Worm (Caenorhabditis elegans) whole organism, early embryonic: ENCODE measurements around the gene K08C7.1.
"Not testable (repeated sequence)": the region's sequence is repeated elsewhere in the genome, so short reads cannot be mapped to it uniquely, and the experiment has no call there.

Source experiments
- B0310.2 ChIP-seq: sonication (generic microtip); optimal IDR thresholded peaks from 2 replicates; lab custom pipeline; 2016; ENCODE audit warnings: mild to moderate bottlenecking, missing genetic modification characterization, missing compliant biosample characterization
- F13C5.2 ChIP-seq: sonication (generic microtip); optimal IDR thresholded peaks from 2 replicates; lab custom pipeline; 2017; ENCODE audit warnings: mild to moderate bottlenecking, missing genetic modification characterization, inconsistent platforms, missing compliant biosample characterization
- aly-1 ChIP-seq: sonication (generic microtip); optimal IDR thresholded peaks from 2 replicates; lab custom pipeline; 2016; ENCODE audit warnings: missing genetic modification characterization, missing compliant biosample characterization
- ama-1 ChIP-seq: fragments of 150-350 bp; optimal IDR thresholded peaks from 2 replicates; lab custom pipeline; 2014
- ceh-13 ChIP-seq: fragments of 200-800 bp; sonication (Bioruptor generic); optimal IDR thresholded peaks from 2 replicates; lab custom pipeline; 2018; ENCODE audit warnings: mild to moderate bottlenecking, missing genetic modification characterization, missing compliant biosample characterization
- ceh-36 ChIP-seq: sonication (generic microtip); optimal IDR thresholded peaks from 2 replicates; lab custom pipeline; 2016; ENCODE audit warnings: missing genetic modification characterization, inconsistent platforms, missing compliant biosample characterization
- ets-7 ChIP-seq: sonication (generic microtip); optimal IDR thresholded peaks from 2 replicates; lab custom pipeline; 2016; ENCODE audit warnings: missing genotype, missing genetic modification characterization, missing compliant biosample characterization
- flt-1 ChIP-seq: fragments of 200-800 bp; sonication (Bioruptor generic); IDR thresholded peaks from 2 replicates; pipeline ENCODE4 v1.3.6; 2022; ENCODE audit warnings: missing genetic modification characterization, missing compliant biosample characterization
- hmbx-1 ChIP-seq: sonication (generic microtip); optimal IDR thresholded peaks from 2 replicates; lab custom pipeline; 2016; ENCODE audit warnings: mild to moderate bottlenecking, missing genetic modification characterization, missing compliant biosample characterization
- hmg-4 ChIP-seq: fragments of 200-800 bp; sonication (Bioruptor generic); optimal IDR thresholded peaks from 2 replicates; lab custom pipeline; 2018; ENCODE audit warnings: mild to moderate bottlenecking, missing genetic modification characterization, missing compliant biosample characterization
- hnd-1 ChIP-seq: sonication (generic microtip); optimal IDR thresholded peaks from 2 replicates; lab custom pipeline; 2016; ENCODE audit warnings: missing genetic modification characterization, missing compliant biosample characterization
- pes-1 ChIP-seq: fragments of 200-800 bp; sonication (Bioruptor generic); IDR thresholded peaks from 2 replicates; pipeline ENCODE4 v1.3.6; 2022; ENCODE audit warnings: missing genetic modification reagents, missing genetic modification characterization, missing compliant biosample characterization
- scrt-1 ChIP-seq: fragments of 200-800 bp; sonication (Bioruptor generic); IDR thresholded peaks from 2 replicates; pipeline ENCODE4 v1.3.6; 2022; ENCODE audit warnings: missing genetic modification characterization, missing compliant biosample characterization
- sea-1 ChIP-seq: fragments of 200-800 bp; sonication (Bioruptor generic); conservative IDR thresholded peaks from 2 replicates; pipeline ENCODE4 v1.3.6; 2022; ENCODE audit warnings: missing genetic modification characterization, missing compliant biosample characterization
- tbx-11 ChIP-seq: fragments of 200-800 bp; sonication (Bioruptor generic); IDR thresholded peaks from 2 replicates; pipeline ENCODE4 v1.3.6; 2022; ENCODE audit warnings: missing genetic modification characterization, missing compliant biosample characterization
- tbx-37 ChIP-seq: fragments of 200-800 bp; sonication (Bioruptor generic); conservative IDR thresholded peaks from 2 replicates; pipeline ENCODE4 v1.3.6; 2022; ENCODE audit warnings: missing genetic modification reagents, missing genetic modification characterization, missing compliant biosample characterization
- tra-4 ChIP-seq: sonication (generic microtip); optimal IDR thresholded peaks from 2 replicates; lab custom pipeline; 2017; ENCODE audit warnings: missing genetic modification characterization, missing compliant biosample characterization

The K08C7.1 gene

ce11 chrIV:10682155-10682749 lies 25.6 kb downstream of the K08C7.1 start, which contains the start of gene fmo-2:
fmo-2 (plus strand) TSS chrIV:10682524.
- TF ChIP-seq ceh-36 (tag; lab: Kevin White, UChicago) = no peak
- no peak for TF ChIP-seq hnd-1 (tag; lab: Kevin White, UChicago)
- no peak for TF ChIP-seq sea-1
- TF ChIP-seq ama-1 (lab: Kevin White, UChicago) = no peak
- TF ChIP-seq ets-7 (tag; lab: Kevin White, UChicago) = no peak

- no peak for TF ChIP-seq hmbx-1 (tag; lab: Kevin White, UChicago)
- no peak for TF ChIP-seq aly-1 (tag; lab: Kevin White, UChicago)
- TF ChIP-seq tra-4 (tag; lab: Kevin White, UChicago) = no peak
- TF ChIP-seq ets-7 (tag; lab: Kevin White, UChicago) = no peak
- TF ChIP-seq ceh-36 (tag; lab: Kevin White, UChicago) = no peak
- TF ChIP-seq hnd-1 (tag; lab: Kevin White, UChicago) = no peak
- no peak for TF ChIP-seq scrt-1
- no peak for TF ChIP-seq pes-1 (GFP tag; lab: Robert Waterston, UW)
- no peak for TF ChIP-seq sea-1
- TF ChIP-seq ama-1 (lab: Kevin White, UChicago) = no peak
- TF ChIP-seq ceh-13 (GFP tag; lab: Kevin White, UChicago) = no peak
- no peak for TF ChIP-seq F13C5.2 (tag; lab: Kevin White, UChicago)
- no peak for TF ChIP-seq flt-1
- TF ChIP-seq hmg-4 (GFP tag; lab: Kevin White, UChicago) = no peak
- TF ChIP-seq tbx-11 (GFP tag; lab: Robert Waterston, UW) = no peak
Observed at ce11 chrIV:10685758-10686157, 29.1 kb downstream of the K08C7.1 start, which contains the start of the genes K08C7.6 and R102.1. K08C7.6 (minus strand) TSS chrIV:10685858. R102.1 (plus strand) TSS chrIV:10686048.

ce11 chrIV:10687307-10687706 lies 30.7 kb downstream of the K08C7.1 start, which contains the start of gene R102.2:
R102.2 (plus strand) TSS chrIV:10687607.
- TF ChIP-seq ama-1 (lab: Kevin White, UChicago); flt-1; tra-4 (tag; lab: Kevin White, UChicago): not testable (repeated sequence)

ce11 chrIV:10688972-10689567 lies 32.5 kb downstream of the K08C7.1 start, which contains the start of gene R102.3:
R102.3 (plus strand) TSS chrIV:10689517.
- TF ChIP-seq hmbx-1 (tag; lab: Kevin White, UChicago) = no peak
- TF ChIP-seq flt-1 = no peak
- TF ChIP-seq tra-4 (tag; lab: Kevin White, UChicago) = no peak
- no peak for TF ChIP-seq B0310.2
- TF ChIP-seq sea-1 = no peak
- no peak for TF ChIP-seq tbx-37 (GFP tag; lab: Robert Waterston, UW)
- no peak for TF ChIP-seq tbx-11 (GFP tag; lab: Robert Waterston, UW)
- TF ChIP-seq hmg-4 (GFP tag; lab: Kevin White, UChicago) = no peak
- no peak for TF ChIP-seq ceh-36 (tag; lab: Kevin White, UChicago)
- no peak for TF ChIP-seq pes-1 (GFP tag; lab: Robert Waterston, UW)
- no peak for TF ChIP-seq ets-7 (tag; lab: Kevin White, UChicago)
- TF ChIP-seq ama-1 (lab: Kevin White, UChicago) = no peak
- TF ChIP-seq scrt-1 = no peak
- no peak for TF ChIP-seq hnd-1 (tag; lab: Kevin White, UChicago)

ce11 chrIV:10690139-10690538 lies 33.5 kb downstream of the K08C7.1 start, which contains the start of gene R102.8:
R102.8 (minus strand) TSS chrIV:10690239.
- TF ChIP-seq F13C5.2 (tag; lab: Kevin White, UChicago) = no peak
- no peak for TF ChIP-seq scrt-1
- no peak for TF ChIP-seq hmbx-1 (tag; lab: Kevin White, UChicago)
- TF ChIP-seq sea-1 = no peak
- no peak for TF ChIP-seq hmg-4 (GFP tag; lab: Kevin White, UChicago)
- no peak for TF ChIP-seq flt-1
- no peak for TF ChIP-seq ceh-36 (tag; lab: Kevin White, UChicago)
- no peak for TF ChIP-seq tbx-37 (GFP tag; lab: Robert Waterston, UW)
- no peak for TF ChIP-seq hnd-1 (tag; lab: Kevin White, UChicago)

ce11 chrIV:10695203-10695602 lies 38.6 kb downstream of the K08C7.1 start, which contains the start of gene R102.4:
R102.4 (minus strand) TSS chrIV:10695303.
- TF ChIP-seq ama-1 (lab: Kevin White, UChicago) (no peak), pes-1 (GFP tag; lab: Robert Waterston, UW) (no peak), sea-1 (no peak), ets-7 (tag; lab: Kevin White, UChicago) (no peak), tbx-37 (GFP tag; lab: Robert Waterston, UW) (no peak), flt-1 (no peak), hmbx-1 (tag; lab: Kevin White, UChicago) (no peak), F13C5.2 (tag; lab: Kevin White, UChicago) (no peak), hmg-4 (GFP tag; lab: Kevin White, UChicago) (no peak), scrt-1 (no peak), ceh-13 (GFP tag; lab: Kevin White, UChicago) (no peak), tra-4 (tag; lab: Kevin White, UChicago) (no peak), hnd-1 (tag; lab: Kevin White, UChicago) (no peak), aly-1 (tag; lab: Kevin White, UChicago) (no peak)
